Worm (Caenorhabditis elegans) whole organism, L3 larva: Measurements from ENCODE around the gene usp-50.
A peak's percentile ranks its signal among the peaks of the same experiment; 100 is the strongest.

Source experiments
- R02D3.7 ChIP-seq: fragments of 150-350 bp; optimal IDR thresholded peaks from 2 replicates; lab custom pipeline; 2014; ENCODE audit warnings: missing biosample characterization, missing genetic modification characterization
- ZK546.5 ChIP-seq: sonication (generic microtip); optimal IDR thresholded peaks from 2 replicates; lab custom pipeline; 2017; ENCODE audit warnings: missing biosample characterization, missing genetic modification characterization
- ama-1 ChIP-seq: fragments of 150-350 bp; optimal IDR thresholded peaks from 2 replicates; lab custom pipeline; 2018
- ceh-16 ChIP-seq: sonication (generic microtip); optimal IDR thresholded peaks from 2 replicates; lab custom pipeline; 2017; ENCODE audit warnings: missing biosample characterization, missing genetic modification characterization
- ceh-28 ChIP-seq: fragments of 150-350 bp; optimal IDR thresholded peaks from 2 replicates; lab custom pipeline; 2014; ENCODE audit warnings: missing biosample characterization, missing genetic modification reagents, missing genetic modification characterization
- ceh-82 ChIP-seq: fragments of 150-350 bp; optimal IDR thresholded peaks from 2 replicates; lab custom pipeline; 2014; ENCODE audit warnings: missing biosample characterization, missing genetic modification characterization
- ceh-9 ChIP-seq: sonication (generic microtip); optimal IDR thresholded peaks from 2 replicates; lab custom pipeline; 2018; ENCODE audit warnings: missing biosample characterization, missing genetic modification characterization
- daf-12 ChIP-seq: fragments of 150-350 bp; optimal IDR thresholded peaks from 2 replicates; lab custom pipeline; 2014; ENCODE audit warnings: missing biosample characterization, missing genetic modification reagents, missing genetic modification characterization
- egl-27 ChIP-seq: sonication (generic microtip); optimal IDR thresholded peaks from 4 replicates; lab custom pipeline; 2017; ENCODE audit warnings: missing biosample characterization, missing genetic modification reagents, missing genetic modification characterization
- egl-5 ChIP-seq: fragments of 150-350 bp; optimal IDR thresholded peaks from 2 replicates; lab custom pipeline; 2017; ENCODE audit warnings: missing biosample characterization, missing genetic modification reagents, missing genetic modification characterization, inconsistent platforms
- elt-1 ChIP-seq: fragments of 150-350 bp; optimal IDR thresholded peaks from 2 replicates; lab custom pipeline; 2014; ENCODE audit warnings: missing biosample characterization, missing genetic modification characterization
- elt-3 ChIP-seq, 3 experiments: fragments of 150-350 bp in 1 of 3; sonication (generic microtip) in 2 of 3; optimal IDR thresholded peaks; 2 replicates in 2 of 3; 4 replicates in 1 of 3; lab custom pipeline; 2014 to 2017; ENCODE audit warnings: missing biosample characterization in 3 of 3, missing genetic modification characterization in 3 of 3
- eor-1 ChIP-seq, 2 experiments: fragments of 150-350 bp; optimal IDR thresholded peaks; 2 replicates each; lab custom pipeline; 2014 to 2018; ENCODE audit warnings: missing biosample characterization in 2 of 2, missing genetic modification characterization in 2 of 2
- fkh-10 ChIP-seq: sonication (generic microtip); optimal IDR thresholded peaks from 2 replicates; lab custom pipeline; 2017; ENCODE audit warnings: missing biosample characterization, missing genetic modification reagents, missing genetic modification characterization
- fkh-2 ChIP-seq: fragments of 150-350 bp; optimal IDR thresholded peaks from 2 replicates; lab custom pipeline; 2014; ENCODE audit warnings: missing biosample characterization, missing genetic modification reagents, missing genetic modification characterization
- fos-1 ChIP-seq: fragments of 150-350 bp; optimal IDR thresholded peaks from 2 replicates; lab custom pipeline; 2014; ENCODE audit warnings: missing biosample characterization, missing genetic modification characterization
- jun-1 ChIP-seq: fragments of 150-350 bp; optimal IDR thresholded peaks from 2 replicates; lab custom pipeline; 2014; ENCODE audit warnings: missing biosample characterization, missing genetic modification reagents, missing genetic modification characterization
- lin-15B ChIP-seq: fragments of 150-350 bp; optimal IDR thresholded peaks from 2 replicates; lab custom pipeline; 2014; ENCODE audit warnings: missing biosample characterization, missing genetic modification characterization
- lsy-12 ChIP-seq: sonication (generic microtip); optimal IDR thresholded peaks from 2 replicates; lab custom pipeline; 2016; ENCODE audit warnings: mild to moderate bottlenecking, missing genetic modification characterization, missing compliant biosample characterization
- mdl-1 ChIP-seq: fragments of 150-350 bp; optimal IDR thresholded peaks from 2 replicates; lab custom pipeline; 2014; ENCODE audit warnings: missing biosample characterization, missing genetic modification characterization
- mml-1 ChIP-seq: fragments of 150-350 bp; sonication (generic microtip); optimal IDR thresholded peaks from 3 replicates; lab custom pipeline; 2014; ENCODE audit warnings: missing biosample characterization, missing genetic modification characterization
- nfya-1 ChIP-seq: sonication (generic microtip); optimal IDR thresholded peaks from 2 replicates; lab custom pipeline; 2017; ENCODE audit warnings: missing genetic modification characterization, mild to moderate bottlenecking, missing compliant biosample characterization, antibody characterized with exemption, moderate library complexity; ENCODE audit not compliant: insufficient read depth
- nhr-23 ChIP-seq: fragments of 150-350 bp; optimal IDR thresholded peaks from 2 replicates; lab custom pipeline; 2014; ENCODE audit warnings: missing biosample characterization, missing genetic modification reagents, missing genetic modification characterization
- nhr-237 ChIP-seq: fragments of 150-350 bp; optimal IDR thresholded peaks from 2 replicates; lab custom pipeline; 2014; ENCODE audit warnings: missing biosample characterization, missing genetic modification characterization
- nhr-25 ChIP-seq: sonication (generic microtip); optimal IDR thresholded peaks from 2 replicates; lab custom pipeline; 2017; ENCODE audit warnings: missing biosample characterization, missing genetic modification characterization
- nhr-28 ChIP-seq: fragments of 150-350 bp; optimal IDR thresholded peaks from 2 replicates; lab custom pipeline; 2014; ENCODE audit warnings: missing biosample characterization, missing genetic modification characterization
- nhr-67 ChIP-seq: fragments of 150-350 bp; optimal IDR thresholded peaks from 2 replicates; lab custom pipeline; 2014; ENCODE audit warnings: missing biosample characterization, missing genetic modification characterization
- nhr-76 ChIP-seq: fragments of 150-350 bp; sonication (generic microtip); optimal IDR thresholded peaks from 5 replicates; lab custom pipeline; 2014; ENCODE audit warnings: missing biosample characterization, missing genetic modification characterization
- nhr-77 ChIP-seq: fragments of 150-350 bp; optimal IDR thresholded peaks from 2 replicates; lab custom pipeline; 2014; ENCODE audit warnings: missing biosample characterization, missing genetic modification characterization
- pha-4 ChIP-seq: fragments of 150-350 bp; optimal IDR thresholded peaks from 2 replicates; lab custom pipeline; 2014; ENCODE audit warnings: missing biosample characterization, missing genetic modification reagents, missing genetic modification characterization
- pqm-1 ChIP-seq: fragments of 150-350 bp; optimal IDR thresholded peaks from 2 replicates; lab custom pipeline; 2017; ENCODE audit warnings: missing biosample characterization, missing genetic modification characterization, inconsistent platforms
- sea-2 ChIP-seq: fragments of 150-350 bp; sonication (generic microtip); optimal IDR thresholded peaks from 4 replicates; lab custom pipeline; 2014; ENCODE audit warnings: missing biosample characterization, missing genetic modification reagents, missing genetic modification characterization
- skn-1 ChIP-seq: fragments of 150-350 bp; optimal IDR thresholded peaks from 2 replicates; lab custom pipeline; 2014; ENCODE audit warnings: missing biosample characterization, missing genetic modification characterization
- snpc-4 ChIP-seq: fragments of 150-350 bp; optimal IDR thresholded peaks from 2 replicates; lab custom pipeline; 2014; ENCODE audit warnings: missing biosample characterization, missing genetic modification characterization
- tbx-2 ChIP-seq: sonication (generic microtip); optimal IDR thresholded peaks from 2 replicates; lab custom pipeline; 2016; ENCODE audit warnings: mild to moderate bottlenecking, missing genetic modification characterization, missing compliant biosample characterization
- unc-39 ChIP-seq: sonication (generic microtip); optimal IDR thresholded peaks from 4 replicates; lab custom pipeline; 2017; ENCODE audit warnings: missing biosample characterization, missing genetic modification characterization
- unc-62 ChIP-seq: fragments of 150-350 bp; sonication (generic microtip); optimal IDR thresholded peaks from 4 replicates; lab custom pipeline; 2014; ENCODE audit warnings: missing biosample characterization, missing genetic modification reagents, missing genetic modification characterization
- ztf-11 ChIP-seq: fragments of 150-350 bp; optimal IDR thresholded peaks from 2 replicates; lab custom pipeline; 2014; ENCODE audit warnings: missing biosample characterization, missing genetic modification characterization
- ztf-4 ChIP-seq: fragments of 150-350 bp; optimal IDR thresholded peaks from 2 replicates; lab custom pipeline; 2014; ENCODE audit warnings: missing biosample characterization, missing genetic modification characterization

Gene usp-50

ce11 chrV:17921423-17921822, 3.3 kb upstream of the usp-50 start, which contains the start of gene E01B7.2 (continued):
- TF ChIP-seq ceh-82 (peak; percentile 71), unc-62 (GFP tag; lab: Kevin White, UChicago) (no peak), jun-1 (peak; percentile 40), fkh-10 (peak; percentile 24), pqm-1 (no peak), pha-4 (tag; lab: Kevin White, UChicago) (peak; percentile 86), nhr-28 (tag; lab: Kevin White, UChicago) (no peak), nhr-25 (peak; percentile 47), fkh-2 (no peak), unc-39 (tag; lab: Kevin White, UChicago) (no peak), snpc-4 (tag; lab: Kevin White, UChicago) (peak; percentile 47), elt-1 (tag; lab: Kevin White, UChicago) (no peak), daf-12 (tag; lab: Kevin White, UChicago) (no peak), egl-27 (tag; lab: Kevin White, UChicago) (no peak), mml-1 (tag; lab: Kevin White, UChicago) (no peak), lin-15B (tag; lab: Kevin White, UChicago) (peak; percentile 82), fos-1 (tag; lab: Kevin White, UChicago) (no peak), nhr-237 (tag; lab: Kevin White, UChicago) (no peak), nhr-76 (tag; lab: Kevin White, UChicago) (no peak), mdl-1 (tag; lab: Kevin White, UChicago) (no peak), R02D3.7 (tag; lab: Kevin White, UChicago) (no peak), egl-5 (no peak), ztf-4 (tag; lab: Kevin White, UChicago) (no peak), elt-3 (tag; optimal IDR thresholded peaks at IDR 0.05; lab: Kevin White, UChicago) (no peak)

ce11 chrV:17928128-17928527, 3.4 kb downstream of the usp-50 start:
- TF ChIP-seq nhr-28 (tag; lab: Kevin White, UChicago) (no peak), fos-1 (tag; lab: Kevin White, UChicago) (no peak), snpc-4 (tag; lab: Kevin White, UChicago) (no peak), nhr-77 (tag; lab: Kevin White, UChicago) (no peak), unc-62 (GFP tag; lab: Kevin White, UChicago) (no peak), pqm-1 (no peak), daf-12 (tag; lab: Kevin White, UChicago) (no peak), tbx-2 (tag; lab: Kevin White, UChicago) (no peak), ztf-11 (tag; lab: Kevin White, UChicago) (no peak), sea-2 (no peak), elt-3 (tag; optimal IDR thresholded peaks at IDR 0.05; lab: Kevin White, UChicago) (no peak)

- TF ChIP-seq tbx-2 (tag; lab: Kevin White, UChicago) (no peak), nhr-237 (tag; lab: Kevin White, UChicago) (no peak), nhr-77 (tag; lab: Kevin White, UChicago) (no peak), lsy-12 (no peak), eor-1 (tag; optimal IDR thresholded peaks at IDR 0.05; lab: Kevin White, UChicago) (no peak), ama-1 (lab: Kevin White, UChicago) (no peak), ceh-82 (no peak), skn-1 (tag; lab: Kevin White, UChicago) (no peak), ceh-16 (tag; lab: Kevin White, UChicago) (no peak), nhr-25 (no peak), nfya-1 (no peak)
These were observed 7.1 kb downstream of the usp-50 start for ce11 chrV:17931795-17932194.

ce11 chrV:17935857-17936256, 11.1 kb downstream of the usp-50 start:
- TF ChIP-seq ceh-9 (tag; lab: Kevin White, UChicago), result no peak
- no peak for TF ChIP-seq fkh-10
- no peak for TF ChIP-seq elt-3 (tag; optimal IDR thresholded peaks at IDR 0.05; lab: Kevin White, UChicago)
- TF ChIP-seq lin-15B (tag; lab: Kevin White, UChicago), result no peak
- no peak for TF ChIP-seq ZK546.5 (tag; lab: Kevin White, UChicago)
- no peak for TF ChIP-seq nhr-23
- no peak for TF ChIP-seq egl-5
- no peak for TF ChIP-seq pqm-1
- TF ChIP-seq tbx-2 (tag; lab: Kevin White, UChicago), result no peak
- no peak for TF ChIP-seq nhr-77 (tag; lab: Kevin White, UChicago)
- no peak for TF ChIP-seq ceh-28 (tag; lab: Kevin White, UChicago)
- no peak for TF ChIP-seq ztf-4 (tag; lab: Kevin White, UChicago)
- TF ChIP-seq nhr-76 (tag; lab: Kevin White, UChicago), result no peak
- no peak for TF ChIP-seq fkh-2
- TF ChIP-seq unc-39 (tag; lab: Kevin White, UChicago), result no peak
- TF ChIP-seq nhr-67, result no peak
